Worm (Caenorhabditis elegans): Measurements from ENCODE around the gene Y42G9A.3.

ce11 chrIII:6176172-6176571 is 30.1 kb downstream of the Y42G9A.3 start:
- TF ChIP-seq sptf-1 (tag; optimal IDR thresholded peaks at IDR 0.05), result no peak
- no peak for TF ChIP-seq pha-4 (tag; optimal IDR thresholded peaks at IDR 0.05)
